Worm (Caenorhabditis elegans) whole organism, midembryonic: Measurements from ENCODE around the gene B0222.15.

Source experiments
- T22C8.4 ChIP-seq: fragments of 200-800 bp; sonication (Bioruptor generic); IDR thresholded peaks from 2 replicates; pipeline ENCODE4 v1.3.6; 2022; ENCODE audit warnings: missing genetic modification characterization, missing compliant biosample characterization
- cog-1 ChIP-seq: sonication (generic microtip); optimal IDR thresholded peaks from 2 replicates; lab custom pipeline; 2016; ENCODE audit warnings: missing genetic modification characterization, missing compliant biosample characterization
- flt-1 ChIP-seq: fragments of 200-800 bp; sonication (Bioruptor generic); IDR thresholded peaks from 2 replicates; pipeline ENCODE4 v1.3.6; 2022; ENCODE audit warnings: missing genetic modification characterization, missing compliant biosample characterization
- klf-2 ChIP-seq: fragments of 200-800 bp; sonication (Bioruptor generic); conservative IDR thresholded peaks from 2 replicates; pipeline ENCODE4 v1.3.6; 2022; ENCODE audit warnings: missing genetic modification reagents, missing genetic modification characterization, missing compliant biosample characterization
- med-1 ChIP-seq: sonication (generic microtip); optimal IDR thresholded peaks from 2 replicates; lab custom pipeline; 2017; ENCODE audit warnings: missing genetic modification characterization, mild to moderate bottlenecking, missing compliant biosample characterization, antibody characterized with exemption, missing genetic modification reagents; ENCODE audit not compliant: insufficient read depth
- ref-1 ChIP-seq: fragments of 200-800 bp; sonication (Bioruptor generic); conservative IDR thresholded peaks from 2 replicates; pipeline ENCODE4 v1.3.6; 2022; ENCODE audit warnings: missing genetic modification reagents, missing genetic modification characterization, missing compliant biosample characterization
- tab-1 ChIP-seq: fragments of 200-800 bp; sonication (Bioruptor generic); IDR thresholded peaks from 2 replicates; pipeline ENCODE4 v1.3.6; 2022; ENCODE audit warnings: missing genetic modification characterization, missing compliant biosample characterization
- ztf-23 ChIP-seq: fragments of 200-800 bp; sonication (Bioruptor generic); IDR thresholded peaks from 2 replicates; pipeline ENCODE4 v1.3.6; 2022; ENCODE audit warnings: missing genetic modification reagents, missing genetic modification characterization, missing compliant biosample characterization
- ztf-29 ChIP-seq: fragments of 200-800 bp; sonication (Bioruptor generic); IDR thresholded peaks from 2 replicates; pipeline ENCODE4 v1.3.6; 2022; ENCODE audit warnings: missing genetic modification reagents, missing genetic modification characterization, missing compliant biosample characterization

B0222.15 gene

ce11 chrV:9156679-9157078 is at the start of gene B0222.15:
Gene B0222.15 (minus strand): TSS chrV:9156779.
- TF ChIP-seq med-1 (GFP tag; lab: Kevin White, UChicago) (no peak), flt-1 (GFP tag; lab: Robert Waterston, UW) (no peak), ztf-23 (GFP tag; lab: Robert Waterston, UW) (no peak), cog-1 (tag; lab: Kevin White, UChicago) (no peak), klf-2 (GFP tag; lab: Robert Waterston, UW) (no peak), ref-1 (GFP tag; lab: Robert Waterston, UW) (no peak), tab-1 (no peak), T22C8.4 (GFP tag; lab: Robert Waterston, UW) (no peak), ztf-29 (no peak)

DNA sequence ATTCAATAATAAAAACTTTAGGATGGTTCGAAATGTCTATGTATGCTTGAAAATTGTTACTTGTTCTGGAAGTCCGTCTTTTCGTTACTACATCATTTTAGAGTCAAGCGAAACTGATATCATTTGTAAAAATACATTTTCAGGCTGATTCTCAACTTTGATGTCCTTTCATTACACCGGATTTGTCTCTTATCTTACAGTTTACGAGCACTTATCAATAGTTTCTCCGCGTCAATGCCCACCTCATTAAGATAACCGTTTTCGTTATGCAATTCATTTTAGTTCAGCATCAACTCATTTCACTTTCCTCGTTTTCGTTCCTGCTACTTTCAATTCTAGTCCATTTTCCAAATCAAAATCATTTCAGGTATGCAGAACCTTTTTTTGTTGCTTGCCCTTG is 46.1 kb upstream of the B0222.15 start, which contains the start of gene asp-2:
asp-2 (plus strand) TSS at position 368 of the 400 bp plus-strand sequence.
- TF ChIP-seq klf-2 (GFP tag; lab: Robert Waterston, UW): no peak
- TF ChIP-seq med-1 (GFP tag; lab: Kevin White, UChicago): no peak
- no peak for TF ChIP-seq tab-1
- no peak for TF ChIP-seq ref-1 (GFP tag; lab: Robert Waterston, UW)
- TF ChIP-seq ztf-23 (GFP tag; lab: Robert Waterston, UW): no peak
- no peak for TF ChIP-seq T22C8.4 (GFP tag; lab: Robert Waterston, UW)
- TF ChIP-seq ztf-29: no peak
- no peak for TF ChIP-seq flt-1 (GFP tag; lab: Robert Waterston, UW)
- TF ChIP-seq cog-1 (tag; lab: Kevin White, UChicago): no peak

DNA sequence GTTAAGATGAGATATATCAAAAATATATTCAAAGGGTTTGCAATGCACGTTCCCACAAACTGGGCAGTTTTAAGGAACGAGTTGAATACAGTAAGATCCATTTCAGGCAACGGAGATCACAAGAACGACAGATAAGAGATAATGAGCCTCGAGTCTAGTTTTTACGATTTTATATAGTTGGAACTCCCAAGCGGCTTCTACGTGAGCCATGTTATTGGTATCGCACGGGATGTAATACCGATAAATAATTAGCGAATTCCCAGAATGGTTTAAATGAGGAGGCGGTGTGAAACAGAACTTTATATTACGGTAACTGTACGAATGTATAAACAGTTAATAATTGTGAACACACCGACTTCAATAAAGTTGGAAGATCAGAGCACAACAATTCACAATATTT is 42.3 kb upstream of the B0222.15 start, which contains the start of gene str-177:
str-177 (minus strand) TSS at position 101 of the 400 bp plus-strand sequence.
- TF ChIP-seq ref-1 (GFP tag; lab: Robert Waterston, UW): no peak
- TF ChIP-seq cog-1 (tag; lab: Kevin White, UChicago): no peak
- TF ChIP-seq med-1 (GFP tag; lab: Kevin White, UChicago): no peak
- no peak for TF ChIP-seq ztf-29

DNA sequence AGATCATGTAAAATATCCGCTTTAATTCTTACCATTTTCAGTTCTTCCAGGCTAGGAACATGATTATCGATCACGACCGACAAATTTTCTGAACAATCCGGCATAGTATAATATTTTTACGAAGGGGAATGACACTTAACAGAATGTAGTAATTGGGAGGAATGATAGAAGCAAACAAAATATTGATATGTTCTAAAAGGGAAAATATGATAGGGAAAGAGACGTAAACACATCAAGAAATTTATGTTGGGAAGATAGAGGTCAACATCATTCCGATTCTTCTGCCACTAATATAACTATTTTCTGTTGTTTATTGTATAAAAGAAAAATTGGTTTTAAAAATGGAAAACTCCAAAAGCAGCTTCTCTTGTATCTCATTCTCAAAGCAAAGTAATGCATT is 40.5 kb upstream of the B0222.15 start, which contains the start of gene C24B5.4:
C24B5.4 (minus strand) TSS at position 206 of the 400 bp plus-strand sequence.
- no peak for TF ChIP-seq flt-1 (GFP tag; lab: Robert Waterston, UW)
- no peak for TF ChIP-seq med-1 (GFP tag; lab: Kevin White, UChicago)
- TF ChIP-seq T22C8.4 (GFP tag; lab: Robert Waterston, UW): no peak
- TF ChIP-seq ztf-29: no peak

- TF ChIP-seq cog-1 (tag; lab: Kevin White, UChicago) (no peak), ztf-29 (no peak), tab-1 (no peak), klf-2 (GFP tag; lab: Robert Waterston, UW) (no peak), ztf-23 (GFP tag; lab: Robert Waterston, UW) (no peak), ref-1 (GFP tag; lab: Robert Waterston, UW) (no peak), flt-1 (GFP tag; lab: Robert Waterston, UW) (no peak), T22C8.4 (GFP tag; lab: Robert Waterston, UW) (no peak), med-1 (GFP tag; lab: Kevin White, UChicago) (no peak)
Observed at ce11 chrV:9194055-9194454, 37.5 kb upstream of the B0222.15 start.

ce11 chrV:9191406-9191805 is 34.8 kb upstream of the B0222.15 start, which contains the start of gene sphr-1:
Gene sphr-1 (plus strand): TSS chrV:9191610.
- no peak for TF ChIP-seq ref-1 (GFP tag; lab: Robert Waterston, UW)
- TF ChIP-seq flt-1 (GFP tag; lab: Robert Waterston, UW): no peak
- TF ChIP-seq ztf-23 (GFP tag; lab: Robert Waterston, UW): no peak
- TF ChIP-seq ztf-29: no peak
- TF ChIP-seq med-1 (GFP tag; lab: Kevin White, UChicago): no peak
- TF ChIP-seq klf-2 (GFP tag; lab: Robert Waterston, UW): no peak
- TF ChIP-seq cog-1 (tag; lab: Kevin White, UChicago): no peak
- no peak for TF ChIP-seq T22C8.4 (GFP tag; lab: Robert Waterston, UW)

ce11 chrV:9186028-9186427 is 29.4 kb upstream of the B0222.15 start:
- TF ChIP-seq cog-1 (tag; lab: Kevin White, UChicago) (no peak), ztf-29 (no peak), ref-1 (GFP tag; lab: Robert Waterston, UW) (no peak), flt-1 (GFP tag; lab: Robert Waterston, UW) (no peak), ztf-23 (GFP tag; lab: Robert Waterston, UW) (no peak)

DNA sequence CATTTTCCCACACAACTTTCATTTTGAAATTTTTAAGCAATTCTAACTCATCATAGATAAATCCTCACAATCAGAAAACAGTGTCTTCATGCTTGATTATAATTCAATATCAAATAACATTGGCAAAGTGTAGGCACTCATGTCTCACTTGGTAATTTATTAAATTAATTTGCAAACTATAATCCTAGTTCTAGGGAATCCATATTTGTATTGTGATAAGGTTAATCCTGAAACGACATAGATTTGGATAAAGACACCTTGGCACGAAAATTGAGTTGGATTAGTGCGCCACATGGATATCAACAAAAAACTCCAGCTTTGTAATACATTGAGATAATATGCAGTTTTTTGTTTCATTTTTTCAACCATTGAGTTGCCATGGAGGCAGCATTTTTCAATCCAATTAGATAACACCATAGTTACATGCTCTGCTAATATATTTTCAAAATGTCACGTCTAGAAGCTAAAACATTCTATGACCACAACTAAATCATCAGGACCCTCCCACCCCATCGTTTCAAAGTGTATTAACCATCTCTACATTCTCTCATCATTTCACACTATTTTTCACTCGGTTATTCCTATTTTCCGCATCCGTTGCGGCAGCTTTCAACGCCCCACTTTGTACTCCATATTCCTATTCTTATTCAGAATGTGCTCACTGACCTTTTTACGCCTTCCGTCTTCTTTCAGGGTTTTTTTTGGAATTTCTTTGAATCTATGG is 27.3 kb upstream of the B0222.15 start:
- TF ChIP-seq med-1 (GFP tag; lab: Kevin White, UChicago) (no peak), cog-1 (tag; lab: Kevin White, UChicago) (no peak), ref-1 (GFP tag; lab: Robert Waterston, UW) (no peak), ztf-23 (GFP tag; lab: Robert Waterston, UW) (no peak), klf-2 (GFP tag; lab: Robert Waterston, UW) (no peak)

- no peak for TF ChIP-seq ref-1 (GFP tag; lab: Robert Waterston, UW)
- TF ChIP-seq klf-2 (GFP tag; lab: Robert Waterston, UW): no peak
- no peak for TF ChIP-seq flt-1 (GFP tag; lab: Robert Waterston, UW)
- no peak for TF ChIP-seq tab-1
- no peak for TF ChIP-seq med-1 (GFP tag; lab: Kevin White, UChicago)
- no peak for TF ChIP-seq ztf-29
- TF ChIP-seq T22C8.4 (GFP tag; lab: Robert Waterston, UW): no peak
- no peak for TF ChIP-seq ztf-23 (GFP tag; lab: Robert Waterston, UW)
- no peak for TF ChIP-seq cog-1 (tag; lab: Kevin White, UChicago)
Observed at ce11 chrV:9181669-9182250, 25.2 kb upstream of the B0222.15 start, which contains the start of gene ptr-1. Gene ptr-1 (minus strand): TSS chrV:9181719.
